Fruit fly (Drosophila melanogaster) whole organism, wandering third instar larva: Measurements from ENCODE around the gene Osi3.

ENCODE experiments used
- Abd-B ChIP-seq: fragments of >200 bp; optimal IDR thresholded peaks from 2 replicates; lab custom pipeline; 2017; ENCODE audit warnings: missing biosample characterization, missing genetic modification characterization
- CG32264 ChIP-seq: fragments of 200-800 bp; sonication (Bioruptor generic); optimal IDR thresholded peaks from 2 replicates; lab custom pipeline; 2016; ENCODE audit warnings: missing biosample characterization, missing genetic modification characterization
- CG9705 ChIP-seq: fragments of 200-800 bp; sonication (Bioruptor generic); optimal IDR thresholded peaks from 2 replicates; lab custom pipeline; 2018; ENCODE audit warnings: missing biosample characterization, mild to moderate bottlenecking, missing genetic modification characterization
- Dif ChIP-seq: fragments of 200-275, 200-300 bp; sonication (Bioruptor generic); optimal IDR thresholded peaks from 2 replicates; lab custom pipeline; 2018; ENCODE audit warnings: missing biosample characterization, missing genetic modification characterization; ENCODE audit not compliant: partially characterized antibody
- GATAd ChIP-seq: sonication (Bioruptor generic); optimal IDR thresholded peaks from 2 replicates; lab custom pipeline; 2016; ENCODE audit warnings: missing biosample characterization, missing genetic modification characterization
- HLH106 ChIP-seq: fragments of 200-800 bp; optimal IDR thresholded peaks from 3 replicates; lab custom pipeline; 2019; ENCODE audit warnings: missing biosample characterization, mild to moderate bottlenecking, missing genetic modification characterization, moderate library complexity
- Hnf4 ChIP-seq: fragments of 200-800 bp; sonication (Bioruptor generic); optimal IDR thresholded peaks from 2 replicates; lab custom pipeline; 2016; ENCODE audit warnings: missing biosample characterization, mild to moderate bottlenecking, missing genetic modification characterization
- Hr78 ChIP-seq: fragments of >200 bp; optimal IDR thresholded peaks from 2 replicates; lab custom pipeline; 2017; ENCODE audit warnings: missing biosample characterization, missing genetic modification characterization
- Jra ChIP-seq: sonication (Bioruptor generic); optimal IDR thresholded peaks from 2 replicates; lab custom pipeline; 2016; ENCODE audit warnings: missing biosample characterization, missing genetic modification characterization
- Mio ChIP-seq: sonication (Bioruptor generic); optimal IDR thresholded peaks from 2 replicates; lab custom pipeline; 2016; ENCODE audit warnings: missing biosample characterization, missing genetic modification characterization
- Myc ChIP-seq: fragments of >200 bp; optimal IDR thresholded peaks from 2 replicates; lab custom pipeline; 2017
- Rel ChIP-seq, 2 experiments: fragments of 200-800 bp; sonication (Bioruptor generic) in 1 of 2; optimal IDR thresholded peaks; 2 replicates in 1 of 2; 3 replicates in 1 of 2; lab custom pipeline; 2016 to 2019; ENCODE audit warnings: mild to moderate bottlenecking in 2 of 2, missing biosample characterization in 2 of 2, missing genetic modification characterization in 2 of 2, moderate library complexity in 1 of 2
- Sp1 ChIP-seq: fragments of 200-800 bp; sonication (Bioruptor generic); optimal IDR thresholded peaks from 3 replicates; lab custom pipeline; 2019; ENCODE audit warnings: missing biosample characterization, mild to moderate bottlenecking, missing genetic modification characterization, moderate library complexity
- Vsx2 ChIP-seq: fragments of 200-300, 225-300 bp; sonication (Bioruptor generic); optimal IDR thresholded peaks from 2 replicates; lab custom pipeline; 2018; ENCODE audit warnings: missing biosample characterization, missing genetic modification characterization; ENCODE audit not compliant: partially characterized antibody
- br ChIP-seq: fragments of 200-800 bp; sonication (Bioruptor generic); optimal IDR thresholded peaks from 2 replicates; lab custom pipeline; 2016; ENCODE audit warnings: missing biosample characterization, missing genetic modification characterization
- dl ChIP-seq, 2 experiments: fragments of 175-275, 200-275 bp in 1 of 2; fragments of 200-275 bp in 1 of 2; sonication (Bioruptor generic); optimal IDR thresholded peaks; lab custom pipeline; 2018; ENCODE audit warnings: mild to moderate bottlenecking in 2 of 2, missing biosample characterization in 2 of 2, missing genetic modification characterization in 2 of 2, moderate library complexity in 2 of 2; ENCODE audit not compliant: partially characterized antibody in 2 of 2, insufficient read depth in 1 of 2
- dmrt93B ChIP-seq: fragments of 200-800 bp; sonication (Bioruptor generic); optimal IDR thresholded peaks from 2 replicates; lab custom pipeline; 2018; ENCODE audit warnings: missing biosample characterization, mild to moderate bottlenecking, missing genetic modification characterization
- dsf ChIP-seq: sonication (Bioruptor generic); optimal IDR thresholded peaks from 2 replicates; lab custom pipeline; 2016; ENCODE audit warnings: missing biosample characterization, missing genetic modification characterization, borderline replicate concordance
- ey ChIP-seq: fragments of 200-800 bp; sonication (Bioruptor generic); optimal IDR thresholded peaks from 2 replicates; lab custom pipeline; 2016; ENCODE audit warnings: missing biosample characterization, missing genetic modification characterization
- foxo ChIP-seq, 2 experiments: fragments of 200-800 bp; sonication (Bioruptor generic); optimal IDR thresholded peaks; 2 replicates in 1 of 2; 3 replicates in 1 of 2; lab custom pipeline; 2016 to 2017; ENCODE audit warnings: missing biosample characterization in 2 of 2, missing genetic modification characterization in 2 of 2
- fru ChIP-seq: fragments of 200-800 bp; sonication (Bioruptor generic); optimal IDR thresholded peaks from 3 replicates; lab custom pipeline; 2016; ENCODE audit warnings: missing biosample characterization, mild to moderate bottlenecking, missing genetic modification characterization
- h ChIP-seq: fragments of 200-800 bp; sonication (Bioruptor generic); optimal IDR thresholded peaks from 3 replicates; lab custom pipeline; 2016; ENCODE audit warnings: missing biosample characterization, mild to moderate bottlenecking, missing genetic modification characterization
- jim ChIP-seq: fragments of 175-275, 200-325 bp; sonication (Bioruptor generic); optimal IDR thresholded peaks from 2 replicates; lab custom pipeline; 2016; ENCODE audit warnings: missing biosample characterization, mild to moderate bottlenecking, missing genetic modification characterization
- lola ChIP-seq: fragments of >200 bp; optimal IDR thresholded peaks from 2 replicates; lab custom pipeline; 2017; ENCODE audit warnings: missing biosample characterization, missing genetic modification characterization
- pan ChIP-seq: fragments of >200 bp; optimal IDR thresholded peaks from 2 replicates; lab custom pipeline; 2017
- psq ChIP-seq: fragments of 200-800 bp; sonication (Bioruptor generic); optimal IDR thresholded peaks from 3 replicates; lab custom pipeline; 2017; ENCODE audit warnings: missing biosample characterization, mild to moderate bottlenecking, missing genetic modification characterization, moderate library complexity
- sage ChIP-seq: fragments of 200-800 bp; sonication (Bioruptor generic); optimal IDR thresholded peaks from 2 replicates; lab custom pipeline; 2016; ENCODE audit warnings: missing biosample characterization, mild to moderate bottlenecking, missing genetic modification characterization
- sv ChIP-seq: fragments of 200-800 bp; sonication (Bioruptor generic); optimal IDR thresholded peaks from 3 replicates; lab custom pipeline; 2016; ENCODE audit warnings: missing biosample characterization, missing genetic modification characterization
- tai ChIP-seq: sonication (Bioruptor generic); optimal IDR thresholded peaks from 2 replicates; lab custom pipeline; 2016; ENCODE audit warnings: missing biosample characterization, missing genetic modification characterization
- woc ChIP-seq: sonication (Bioruptor generic); optimal IDR thresholded peaks from 2 replicates; lab custom pipeline; 2016; ENCODE audit warnings: missing biosample characterization, mild to moderate bottlenecking, missing genetic modification characterization

The Osi3 gene

dm6 chr3R:6221681-6222080 is 6.0 kb downstream of the Osi3 start, which contains the start of gene Osi4:
Gene Osi4 (minus strand): TSS chr3R:6221781.
- no peak for TF ChIP-seq pan
- TF ChIP-seq GATAd (GFP tag; lab: Kevin White, UChicago), result no peak
- no peak for TF ChIP-seq Vsx2 (GFP tag; lab: Kevin White, UChicago)
- no peak for TF ChIP-seq sage (GFP tag; lab: Kevin White, UChicago)
- no peak for TF ChIP-seq CG32264
- TF ChIP-seq Myc (lab: Kevin White, UChicago), result no peak
- no peak for TF ChIP-seq ey (GFP tag; lab: Kevin White, UChicago)
- no peak for TF ChIP-seq tai
- no peak for TF ChIP-seq lola
- no peak for TF ChIP-seq fru (GFP tag; lab: Kevin White, UChicago)
- TF ChIP-seq dl (GFP tag; optimal IDR thresholded peaks at IDR 0.05; lab: Kevin White, UChicago; ENCODE audit: insufficient read depth in 1 of 2, partially characterized antibody in 2 of 2), result no peak
- TF ChIP-seq Jra (GFP tag; lab: Kevin White, UChicago), result no peak
- TF ChIP-seq CG9705 (GFP tag; lab: Kevin White, UChicago), result no peak
- no peak for TF ChIP-seq HLH106 (tag; lab: Kevin White, UChicago)
- TF ChIP-seq Mio (GFP tag; lab: Kevin White, UChicago), result no peak

- TF ChIP-seq Sp1 (GFP tag; lab: Kevin White, UChicago), result no peak
- TF ChIP-seq tai, result no peak
- no peak for TF ChIP-seq h (GFP tag; lab: Kevin White, UChicago)
- TF ChIP-seq dsf (GFP tag; lab: Kevin White, UChicago), result no peak
- TF ChIP-seq pan, result no peak
- no peak for TF ChIP-seq Vsx2 (GFP tag; lab: Kevin White, UChicago)
- TF ChIP-seq Rel (GFP tag; optimal IDR thresholded peaks at IDR 0.05; lab: Kevin White, UChicago), result no peak
- TF ChIP-seq Rel (tag; optimal IDR thresholded peaks at IDR 0.05; lab: Kevin White, UChicago), result no peak
- TF ChIP-seq sv (GFP tag; lab: Kevin White, UChicago), result no peak
- TF ChIP-seq Myc (lab: Kevin White, UChicago), result no peak
- TF ChIP-seq GATAd (GFP tag; lab: Kevin White, UChicago), result no peak
- no peak for TF ChIP-seq br (GFP tag; lab: Kevin White, UChicago)
- TF ChIP-seq Abd-B (GFP tag; lab: Kevin White, UChicago), result no peak
- no peak for TF ChIP-seq Hnf4
- TF ChIP-seq Mio (GFP tag; lab: Kevin White, UChicago), result no peak
- TF ChIP-seq CG32264, result no peak
- no peak for TF ChIP-seq jim (GFP tag; lab: Kevin White, UChicago)
These were observed 6.5 kb downstream of the Osi3 start for dm6 chr3R:6222119-6222518.

dm6 chr3R:6226156-6226555 is 10.5 kb downstream of the Osi3 start:
- TF ChIP-seq Hnf4, result no peak
- no peak for TF ChIP-seq woc (GFP tag; lab: Kevin White, UChicago)
- no peak for TF ChIP-seq Dif (GFP tag; lab: Kevin White, UChicago)
- no peak for TF ChIP-seq Jra (GFP tag; lab: Kevin White, UChicago)
- TF ChIP-seq Vsx2 (GFP tag; lab: Kevin White, UChicago), result no peak
- no peak for TF ChIP-seq Rel (GFP tag; optimal IDR thresholded peaks at IDR 0.05; lab: Kevin White, UChicago)
- no peak for TF ChIP-seq Rel (tag; optimal IDR thresholded peaks at IDR 0.05; lab: Kevin White, UChicago)
- no peak for TF ChIP-seq foxo (GFP tag; optimal IDR thresholded peaks at IDR 0.05; lab: Kevin White, UChicago)
- no peak for TF ChIP-seq jim (GFP tag; lab: Kevin White, UChicago)
- no peak for TF ChIP-seq CG32264
- TF ChIP-seq CG9705 (GFP tag; lab: Kevin White, UChicago), result no peak
- TF ChIP-seq tai, result no peak
- no peak for TF ChIP-seq pan
- no peak for TF ChIP-seq dmrt93B (GFP tag; lab: Kevin White, UChicago)
- TF ChIP-seq Hr78 (GFP tag; lab: Kevin White, UChicago), result no peak
- no peak for TF ChIP-seq psq (GFP tag; lab: Kevin White, UChicago)
- no peak for TF ChIP-seq br (GFP tag; lab: Kevin White, UChicago)

DNA sequence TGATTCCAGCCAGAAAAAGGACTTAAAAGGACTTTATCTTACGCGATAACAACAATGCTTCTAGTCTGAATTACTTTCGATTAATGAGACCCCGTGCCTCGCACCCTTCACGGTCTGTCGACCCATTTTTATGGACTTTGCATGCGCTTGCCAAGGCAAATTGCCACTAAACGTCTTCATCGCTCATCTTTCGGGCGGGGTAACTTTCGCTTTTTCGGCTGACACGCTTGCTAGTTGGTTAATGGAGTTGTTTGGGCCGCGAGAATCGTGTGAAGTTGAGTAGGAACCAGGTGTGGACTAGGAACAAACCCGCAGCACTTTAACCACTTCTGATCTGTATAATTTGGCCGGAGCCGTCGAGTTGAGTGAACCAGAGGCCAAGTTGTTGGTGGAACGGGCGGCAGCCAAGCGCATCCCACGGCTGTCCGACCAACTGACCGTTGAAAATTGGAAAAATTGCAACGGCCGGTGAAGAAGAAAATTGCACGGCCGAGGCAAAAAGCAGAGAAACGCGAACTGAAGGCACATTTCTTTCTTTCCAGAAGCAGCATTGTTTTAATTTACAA is 11.4 kb downstream of the Osi3 start, which contains the start of gene Osi5:
TSS of gene Osi5 (plus strand) at position 516 of the 566 bp plus-strand sequence.
- TF ChIP-seq GATAd (GFP tag; lab: Kevin White, UChicago), result no peak
